Worm (Caenorhabditis elegans) whole organism, L3 larva: ENCODE data around the gene hsd-3.

ENCODE experiments used
- ceh-82 ChIP-seq: fragments of 150-350 bp; optimal IDR thresholded peaks from 2 replicates; lab custom pipeline; 2014; ENCODE audit warnings: missing biosample characterization, missing genetic modification characterization
- elt-3 ChIP-seq, 3 experiments: fragments of 150-350 bp in 1 of 3; sonication (generic microtip) in 2 of 3; optimal IDR thresholded peaks; 2 replicates in 2 of 3; 4 replicates in 1 of 3; lab custom pipeline; 2014 to 2017; ENCODE audit warnings: missing biosample characterization in 3 of 3, missing genetic modification characterization in 3 of 3
- lsy-12 ChIP-seq: sonication (generic microtip); optimal IDR thresholded peaks from 2 replicates; lab custom pipeline; 2016; ENCODE audit warnings: mild to moderate bottlenecking, missing genetic modification characterization, missing compliant biosample characterization
- nhr-25 ChIP-seq: sonication (generic microtip); optimal IDR thresholded peaks from 2 replicates; lab custom pipeline; 2017; ENCODE audit warnings: missing biosample characterization, missing genetic modification characterization
- sea-2 ChIP-seq: fragments of 150-350 bp; sonication (generic microtip); optimal IDR thresholded peaks from 4 replicates; lab custom pipeline; 2014; ENCODE audit warnings: missing biosample characterization, missing genetic modification reagents, missing genetic modification characterization

hsd-3 gene

ce11 chrX:5060756-5061155, 51.7 kb downstream of the hsd-3 start, which contains the start of gene C24H10.3:
Gene C24H10.3, plus strand, starts transcription at chrX:5061056.
- TF ChIP-seq ceh-82 (tag; lab: Kevin White, UChicago) = no peak
- TF ChIP-seq lsy-12 (tag; lab: Kevin White, UChicago) = no peak
- no peak for TF ChIP-seq sea-2 (GFP tag; lab: Kevin White, UChicago)
- TF ChIP-seq elt-3 (tag; optimal IDR thresholded peaks at IDR 0.05; lab: Kevin White, UChicago) = peak in 1 of 3 experiments; percentile 26
- TF ChIP-seq nhr-25 = peak; percentile 59
